Worm (Caenorhabditis elegans): Measurements from ENCODE around the gene srh-98.

Gene srh-98

ce11 chrV:16256395-16256794 lies 20.8 kb upstream of the srh-98 start, which contains the start of gene bgnt-1.3:
bgnt-1.3 (minus strand) TSS chrV:16256495.
- TF ChIP-seq tra-4 (tag; optimal IDR thresholded peaks at IDR 0.05) (no peak), B0310.2 (tag; optimal IDR thresholded peaks at IDR 0.05) (no peak), flt-1 (GFP tag; IDR thresholded peaks at IDR 0.05) (no peak), ama-1 (optimal IDR thresholded peaks at IDR 0.05) (no peak), hmg-4 (GFP tag; optimal IDR thresholded peaks at IDR 0.05) (no peak), ceh-36 (tag; optimal IDR thresholded peaks at IDR 0.05) (no peak), hmbx-1 (tag; optimal IDR thresholded peaks at IDR 0.05) (no peak), ceh-13 (GFP tag; optimal IDR thresholded peaks at IDR 0.05) (no peak), tbx-37 (GFP tag; conservative IDR thresholded peaks at IDR 0.05) (no peak)

- no peak for TF ChIP-seq B0310.2 (tag; optimal IDR thresholded peaks at IDR 0.05)
- no peak for TF ChIP-seq tbx-11 (GFP tag; IDR thresholded peaks at IDR 0.05)
- no peak for TF ChIP-seq F13C5.2 (tag; optimal IDR thresholded peaks at IDR 0.05)
- TF ChIP-seq ets-7 (tag; optimal IDR thresholded peaks at IDR 0.05): no peak
- TF ChIP-seq hnd-1 (tag; optimal IDR thresholded peaks at IDR 0.05): no peak
- TF ChIP-seq sea-1 (GFP tag; conservative IDR thresholded peaks at IDR 0.05): no peak
- no peak for TF ChIP-seq hmbx-1 (tag; optimal IDR thresholded peaks at IDR 0.05)
- TF ChIP-seq tbx-37 (GFP tag; conservative IDR thresholded peaks at IDR 0.05): no peak
- no peak for TF ChIP-seq aly-1 (tag; optimal IDR thresholded peaks at IDR 0.05)
- no peak for TF ChIP-seq tra-4 (tag; optimal IDR thresholded peaks at IDR 0.05)
- TF ChIP-seq ceh-36 (tag; optimal IDR thresholded peaks at IDR 0.05): no peak
- no peak for TF ChIP-seq hmg-4 (GFP tag; optimal IDR thresholded peaks at IDR 0.05)
- no peak for TF ChIP-seq ama-1 (optimal IDR thresholded peaks at IDR 0.05)
- TF ChIP-seq pes-1 (GFP tag; IDR thresholded peaks at IDR 0.05): no peak
- TF ChIP-seq scrt-1 (GFP tag; IDR thresholded peaks at IDR 0.05): no peak
- TF ChIP-seq ceh-13 (GFP tag; optimal IDR thresholded peaks at IDR 0.05): no peak
- TF ChIP-seq flt-1 (GFP tag; IDR thresholded peaks at IDR 0.05): no peak
Observed at ce11 chrV:16253687-16254086, 18.1 kb upstream of the srh-98 start, which contains the start of gene gcy-20. gcy-20 (minus strand) TSS chrV:16253787.

- TF ChIP-seq hnd-1 (tag; optimal IDR thresholded peaks at IDR 0.05): no peak
- no peak for TF ChIP-seq tbx-37 (GFP tag; conservative IDR thresholded peaks at IDR 0.05)
- TF ChIP-seq flt-1 (GFP tag; IDR thresholded peaks at IDR 0.05): no peak
- no peak for TF ChIP-seq hmg-4 (GFP tag; optimal IDR thresholded peaks at IDR 0.05)
- TF ChIP-seq hmbx-1 (tag; optimal IDR thresholded peaks at IDR 0.05): no peak
- TF ChIP-seq aly-1 (tag; optimal IDR thresholded peaks at IDR 0.05): no peak
- TF ChIP-seq ets-7 (tag; optimal IDR thresholded peaks at IDR 0.05): no peak
- no peak for TF ChIP-seq B0310.2 (tag; optimal IDR thresholded peaks at IDR 0.05)
- TF ChIP-seq tbx-11 (GFP tag; IDR thresholded peaks at IDR 0.05): no peak
- TF ChIP-seq tra-4 (tag; optimal IDR thresholded peaks at IDR 0.05): no peak
- TF ChIP-seq ama-1 (optimal IDR thresholded peaks at IDR 0.05): no peak
- TF ChIP-seq scrt-1 (GFP tag; IDR thresholded peaks at IDR 0.05): no peak
- TF ChIP-seq pes-1 (GFP tag; IDR thresholded peaks at IDR 0.05): no peak
- no peak for TF ChIP-seq F13C5.2 (tag; optimal IDR thresholded peaks at IDR 0.05)
- TF ChIP-seq ceh-13 (GFP tag; optimal IDR thresholded peaks at IDR 0.05): no peak
- no peak for TF ChIP-seq ceh-36 (tag; optimal IDR thresholded peaks at IDR 0.05)
- no peak for TF ChIP-seq sea-1 (GFP tag; conservative IDR thresholded peaks at IDR 0.05)
Observed at ce11 chrV:16249105-16249504, 13.6 kb upstream of the srh-98 start.

- TF ChIP-seq flt-1 (GFP tag; IDR thresholded peaks at IDR 0.05): no peak
- TF ChIP-seq ceh-13 (GFP tag; optimal IDR thresholded peaks at IDR 0.05): no peak
- no peak for TF ChIP-seq pes-1 (GFP tag; IDR thresholded peaks at IDR 0.05)
- no peak for TF ChIP-seq hmg-4 (GFP tag; optimal IDR thresholded peaks at IDR 0.05)
- no peak for TF ChIP-seq aly-1 (tag; optimal IDR thresholded peaks at IDR 0.05)
- TF ChIP-seq sea-1 (GFP tag; conservative IDR thresholded peaks at IDR 0.05): no peak
- no peak for TF ChIP-seq hmbx-1 (tag; optimal IDR thresholded peaks at IDR 0.05)
- no peak for TF ChIP-seq ama-1 (optimal IDR thresholded peaks at IDR 0.05)
- no peak for TF ChIP-seq tbx-37 (GFP tag; conservative IDR thresholded peaks at IDR 0.05)
- no peak for TF ChIP-seq B0310.2 (tag; optimal IDR thresholded peaks at IDR 0.05)
- no peak for TF ChIP-seq tra-4 (tag; optimal IDR thresholded peaks at IDR 0.05)
Observed at ce11 chrV:16246579-16246978, 11.0 kb upstream of the srh-98 start, which contains the start of gene srh-95. srh-95 (plus strand) TSS chrV:16246879.

ce11 chrV:16244078-16244477 lies 8.5 kb upstream of the srh-98 start, which contains the start of gene srh-104:
srh-104 (minus strand) TSS chrV:16244178.
- TF ChIP-seq ama-1 (optimal IDR thresholded peaks at IDR 0.05) (no peak), aly-1 (tag; optimal IDR thresholded peaks at IDR 0.05) (no peak), tbx-37 (GFP tag; conservative IDR thresholded peaks at IDR 0.05) (no peak), pes-1 (GFP tag; IDR thresholded peaks at IDR 0.05) (no peak), ceh-13 (GFP tag; optimal IDR thresholded peaks at IDR 0.05) (no peak), sea-1 (GFP tag; conservative IDR thresholded peaks at IDR 0.05) (no peak), hmg-4 (GFP tag; optimal IDR thresholded peaks at IDR 0.05) (no peak), tra-4 (tag; optimal IDR thresholded peaks at IDR 0.05) (no peak)

ce11 chrV:16237223-16237622 lies 1.7 kb upstream of the srh-98 start, which contains the start of gene F21H7.5:
F21H7.5 (plus strand) TSS chrV:16237523.
- TF ChIP-seq ets-7 (tag; optimal IDR thresholded peaks at IDR 0.05) (no peak), ama-1 (optimal IDR thresholded peaks at IDR 0.05) (no peak), flt-1 (GFP tag; IDR thresholded peaks at IDR 0.05) (no peak), B0310.2 (tag; optimal IDR thresholded peaks at IDR 0.05) (no peak), tbx-37 (GFP tag; conservative IDR thresholded peaks at IDR 0.05) (no peak), sea-1 (GFP tag; conservative IDR thresholded peaks at IDR 0.05) (no peak), hnd-1 (tag; optimal IDR thresholded peaks at IDR 0.05) (no peak), tra-4 (tag; optimal IDR thresholded peaks at IDR 0.05) (no peak), scrt-1 (GFP tag; IDR thresholded peaks at IDR 0.05) (no peak), hmg-4 (GFP tag; optimal IDR thresholded peaks at IDR 0.05) (no peak), aly-1 (tag; optimal IDR thresholded peaks at IDR 0.05) (no peak), F13C5.2 (tag; optimal IDR thresholded peaks at IDR 0.05) (no peak), ceh-13 (GFP tag; optimal IDR thresholded peaks at IDR 0.05) (no peak), tbx-11 (GFP tag; IDR thresholded peaks at IDR 0.05) (no peak), ceh-36 (tag; optimal IDR thresholded peaks at IDR 0.05) (no peak), hmbx-1 (tag; optimal IDR thresholded peaks at IDR 0.05) (no peak), pes-1 (GFP tag; IDR thresholded peaks at IDR 0.05) (no peak)

- TF ChIP-seq sea-1 (GFP tag; conservative IDR thresholded peaks at IDR 0.05) (no peak), hnd-1 (tag; optimal IDR thresholded peaks at IDR 0.05) (no peak), pes-1 (GFP tag; IDR thresholded peaks at IDR 0.05) (no peak), hmg-4 (GFP tag; optimal IDR thresholded peaks at IDR 0.05) (no peak), ceh-13 (GFP tag; optimal IDR thresholded peaks at IDR 0.05) (no peak), ets-7 (tag; optimal IDR thresholded peaks at IDR 0.05) (no peak), flt-1 (GFP tag; IDR thresholded peaks at IDR 0.05) (no peak), tbx-11 (GFP tag; IDR thresholded peaks at IDR 0.05) (no peak), scrt-1 (GFP tag; IDR thresholded peaks at IDR 0.05) (no peak), hmbx-1 (tag; optimal IDR thresholded peaks at IDR 0.05) (no peak), F13C5.2 (tag; optimal IDR thresholded peaks at IDR 0.05) (no peak), ceh-36 (tag; optimal IDR thresholded peaks at IDR 0.05) (no peak), B0310.2 (tag; optimal IDR thresholded peaks at IDR 0.05) (no peak), aly-1 (tag; optimal IDR thresholded peaks at IDR 0.05) (no peak), ama-1 (optimal IDR thresholded peaks at IDR 0.05) (no peak)
Observed at ce11 chrV:16235135-16235534, 412 bp downstream of the srh-98 start, which contains the start of gene F21H7.3. F21H7.3 (minus strand) TSS chrV:16235235.
